Fruit fly (Drosophila melanogaster): ENCODE measurements around the gene Zir.

dm6 chr2L:143088-143487, 48.5 kb downstream of the Zir start, which contains the start of the genes CG31974 and CG11454:
- TF ChIP-seq Myc (optimal IDR thresholded peaks at IDR 0.05): no peak
- no peak for TF ChIP-seq insv (optimal IDR thresholded peaks at IDR 0.05)
- TF ChIP-seq h (optimal IDR thresholded peaks at IDR 0.05): no peak
- no peak for TF ChIP-seq psq (optimal IDR thresholded peaks at IDR 0.05)
